Worm (Caenorhabditis elegans): ENCODE results near the gene srsx-18.

srsx-18 gene

DNA sequence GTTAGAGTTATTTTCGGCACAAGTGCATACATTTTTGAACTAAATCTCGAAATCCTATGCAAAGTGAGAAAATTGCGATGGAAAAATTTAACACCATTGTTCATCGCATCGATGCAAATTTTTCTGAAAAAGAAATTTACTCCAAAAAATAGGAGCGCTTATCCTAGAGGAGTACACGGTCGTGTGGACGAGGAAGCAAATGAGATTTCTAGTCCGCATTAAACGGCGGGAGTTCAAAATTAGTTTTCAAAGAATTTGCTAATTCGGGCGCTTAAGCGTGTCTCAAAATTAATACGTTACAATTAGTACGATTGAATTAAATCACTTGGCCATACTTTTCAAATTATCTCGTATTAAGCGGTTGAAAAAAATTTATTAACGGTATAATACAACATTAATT, 4.6 kb upstream of the srsx-18 start, which contains the start of gene lrpr-1:
TSS of gene lrpr-1 (minus strand) at position 185 of the 400 bp plus-strand sequence.
- TF ChIP-seq ztf-11 (tag; optimal IDR thresholded peaks at IDR 0.05): no peak
- 0 out of 2 replicates have a peak, but pooled peaks have one; percentile 23 for TF ChIP-seq mdt-29 (GFP tag; IDR thresholded peaks at IDR 0.05)
- TF ChIP-seq nhr-11 (tag; optimal IDR thresholded peaks at IDR 0.05): peak; percentile 43
- no peak for TF ChIP-seq php-3 (GFP tag; IDR thresholded peaks at IDR 0.05)
- TF ChIP-seq duxl-1 (tag; optimal IDR thresholded peaks at IDR 0.05; ENCODE audit: poor library complexity): peak; percentile 38
- TF ChIP-seq nhr-76 (tag; optimal IDR thresholded peaks at IDR 0.05): no peak
- TF ChIP-seq ceh-62 (tag; optimal IDR thresholded peaks at IDR 0.05): no peak
- TF ChIP-seq nhr-28 (tag; optimal IDR thresholded peaks at IDR 0.05): no peak
- TF ChIP-seq tag-97 (GFP tag; IDR thresholded peaks at IDR 0.05): peak; percentile 81; the same call in 1 of the 2 replicates
- no peak for TF ChIP-seq Y5F2A.4 (GFP tag; optimal IDR thresholded peaks at IDR 0.05)
- peak; percentile 78 for TF ChIP-seq ceh-20 (GFP tag; IDR thresholded peaks at IDR 0.05)
- no peak for TF ChIP-seq vab-7 (GFP tag; IDR thresholded peaks at IDR 0.05)
- no peak for TF ChIP-seq lin-15B (tag; optimal IDR thresholded peaks at IDR 0.05)
- peak; percentile 81 for TF ChIP-seq T20F7.1 (GFP tag; optimal IDR thresholded peaks at IDR 0.05)
- TF ChIP-seq lin-39 (tag; optimal IDR thresholded peaks at IDR 0.05): no peak
- TF ChIP-seq nhr-6 (tag; optimal IDR thresholded peaks at IDR 0.05): peak; percentile 75
- TF ChIP-seq lin-38 (GFP tag; IDR thresholded peaks at IDR 0.05): no peak
- TF ChIP-seq mxl-2 (GFP tag; conservative IDR thresholded peaks at IDR 0.05): 0 out of 2 replicates have a peak, but pooled peaks have one; percentile 49
- TF ChIP-seq hlh-30 (tag; optimal IDR thresholded peaks at IDR 0.05; ENCODE audit: insufficient read depth): peak; percentile 52
- peak; percentile 3 for TF ChIP-seq fkh-10 (GFP tag; optimal IDR thresholded peaks at IDR 0.05)
- TF ChIP-seq D1046.2 (GFP tag; IDR thresholded peaks at IDR 0.05): 0 out of 2 replicates have a peak, but pooled peaks have one; percentile 49
- no peak for TF ChIP-seq nhr-77 (tag; optimal IDR thresholded peaks at IDR 0.05)
- TF ChIP-seq ama-1 (optimal IDR thresholded peaks at IDR 0.05): no peak
- TF ChIP-seq unc-130 (GFP tag; optimal IDR thresholded peaks at IDR 0.05): peak; percentile 92
- TF ChIP-seq snpc-4 (tag; optimal IDR thresholded peaks at IDR 0.05): no peak
- no peak for TF ChIP-seq Y75B8A.6 (GFP tag; IDR thresholded peaks at IDR 0.05)
- peak; percentile 66 for TF ChIP-seq hmg-1.1 (GFP tag; IDR thresholded peaks at IDR 0.05)
- TF ChIP-seq lin-1 (GFP tag; IDR thresholded peaks at IDR 0.05): no peak
- peak; percentile 97 for TF ChIP-seq ZK337.2 (GFP tag; IDR thresholded peaks at IDR 0.05)
- no peak for TF ChIP-seq unc-39 (tag; optimal IDR thresholded peaks at IDR 0.05)
- TF ChIP-seq nhr-237 (tag; optimal IDR thresholded peaks at IDR 0.05): no peak
- TF ChIP-seq nhr-25 (tag; optimal IDR thresholded peaks at IDR 0.05; ENCODE audit: borderline replicate concordance, insufficient read depth): no peak
- peak; percentile 55 for TF ChIP-seq F10B5.3 (tag; optimal IDR thresholded peaks at IDR 0.05)
- TF ChIP-seq zfp-2 (tag; optimal IDR thresholded peaks at IDR 0.05): no peak
- TF ChIP-seq ceh-28 (tag; optimal IDR thresholded peaks at IDR 0.05): no peak
- peak; percentile 65 for TF ChIP-seq rbr-2 (tag; optimal IDR thresholded peaks at IDR 0.05)
- TF ChIP-seq nhr-41 (GFP tag; IDR thresholded peaks at IDR 0.05): no peak
- TF ChIP-seq pha-4 (GFP tag; IDR thresholded peaks at IDR 0.05): no peak
- TF ChIP-seq pha-4 (tag; optimal IDR thresholded peaks at IDR 0.05): no peak
- peak; percentile 99 for TF ChIP-seq mes-2 (tag; optimal IDR thresholded peaks at IDR 0.05; ENCODE audit: poor library complexity, severe bottlenecking)
- TF ChIP-seq dmd-8 (GFP tag; IDR thresholded peaks at IDR 0.05): no peak
- peak; percentile 30 for TF ChIP-seq jun-1 (tag; optimal IDR thresholded peaks at IDR 0.05)
- no peak for TF ChIP-seq egl-27 (tag; optimal IDR thresholded peaks at IDR 0.05)
- TF ChIP-seq ceh-32 (tag; optimal IDR thresholded peaks at IDR 0.05; ENCODE audit: poor library complexity): no peak
- peak; percentile 12 for TF ChIP-seq lin-13 (GFP tag; optimal IDR thresholded peaks at IDR 0.05)
- no peak for TF ChIP-seq nhr-111 (GFP tag; optimal IDR thresholded peaks at IDR 0.05)
- TF ChIP-seq nhr-42 (GFP tag; IDR thresholded peaks at IDR 0.05): no peak
- no peak for TF ChIP-seq ztf-7 (tag; optimal IDR thresholded peaks at IDR 0.05)
- no peak for TF ChIP-seq pqm-1 (tag; optimal IDR thresholded peaks at IDR 0.05)
- 0 out of 2 replicates have a peak, but pooled peaks have one; percentile 18 for TF ChIP-seq ceh-44 (GFP tag; IDR thresholded peaks at IDR 0.05)
- no peak for TF ChIP-seq zip-2 (tag; optimal IDR thresholded peaks at IDR 0.05)
- TF ChIP-seq ceh-82 (tag; optimal IDR thresholded peaks at IDR 0.05): no peak
- TF ChIP-seq lir-3 (tag; optimal IDR thresholded peaks at IDR 0.05): no peak
